Worm (Caenorhabditis elegans) whole organism, L4 larva: Measurements from ENCODE around the gene sra-38.

ENCODE experiments used
- D1046.2 ChIP-seq: fragments of 200-800 bp; sonication (Bioruptor generic); IDR thresholded peaks from 2 replicates; pipeline ENCODE4 v1.3.6; 2022; ENCODE audit warnings: missing genetic modification characterization, missing compliant biosample characterization
- F26F4.8 ChIP-seq: fragments of 200-800 bp; sonication (Bioruptor generic); conservative IDR thresholded peaks from 2 replicates; pipeline ENCODE4 v1.3.6; 2022; ENCODE audit warnings: missing genetic modification characterization, missing compliant biosample characterization
- F44E2.7 ChIP-seq: fragments of 200-800 bp; sonication (Bioruptor generic); IDR thresholded peaks from 2 replicates; pipeline ENCODE4 v2.1.2; 2022; ENCODE audit warnings: missing genetic modification characterization, missing compliant biosample characterization
- T26A8.4 ChIP-seq: fragments of 200-800 bp; sonication (Bioruptor generic); IDR thresholded peaks from 2 replicates; pipeline ENCODE4 v1.3.6; 2022; ENCODE audit warnings: missing genetic modification characterization, missing compliant biosample characterization
- Y5F2A.4 ChIP-seq: fragments of 200-800 bp; sonication (Bioruptor generic); optimal IDR thresholded peaks from 2 replicates; lab custom pipeline; 2018; ENCODE audit warnings: mild to moderate bottlenecking, missing genetic modification characterization, missing compliant biosample characterization
- Y75B8A.6 ChIP-seq: fragments of 200-800 bp; sonication (Bioruptor generic); IDR thresholded peaks from 2 replicates; pipeline ENCODE4 v1.3.6; 2022; ENCODE audit warnings: missing genetic modification reagents, missing genetic modification characterization, missing compliant biosample characterization
- ZK337.2 ChIP-seq: fragments of 200-800 bp; sonication (Bioruptor generic); IDR thresholded peaks from 2 replicates; pipeline ENCODE4 v1.3.6; 2022; ENCODE audit warnings: missing genetic modification reagents, missing genetic modification characterization, missing compliant biosample characterization
- ZK546.5 ChIP-seq, 2 experiments: sonication (generic microtip); optimal IDR thresholded peaks; 2 replicates each; lab custom pipeline; 2017; ENCODE audit warnings: missing biosample characterization in 2 of 2, missing genetic modification characterization in 2 of 2
- aly-2 ChIP-seq: sonication (generic microtip); optimal IDR thresholded peaks from 2 replicates; lab custom pipeline; 2018; ENCODE audit warnings: missing biosample characterization, missing genetic modification characterization
- arid-1 ChIP-seq: fragments of 200-800 bp; sonication (Bioruptor generic); conservative IDR thresholded peaks from 2 replicates; pipeline ENCODE4 v1.3.6; 2022; ENCODE audit warnings: missing genetic modification reagents, missing genetic modification characterization, missing compliant biosample characterization
- ceh-20 ChIP-seq: fragments of 200-800 bp; sonication (Bioruptor generic); IDR thresholded peaks from 2 replicates; pipeline ENCODE4 v1.3.6; 2022; ENCODE audit warnings: missing genetic modification reagents, missing genetic modification characterization, missing compliant biosample characterization
- ceh-44 ChIP-seq: fragments of 200-800 bp; sonication (Bioruptor generic); IDR thresholded peaks from 2 replicates; pipeline ENCODE4 v1.3.6; 2022; ENCODE audit warnings: missing genetic modification reagents, missing genetic modification characterization, missing compliant biosample characterization
- ceh-62 ChIP-seq: sonication (generic microtip); optimal IDR thresholded peaks from 2 replicates; lab custom pipeline; 2017; ENCODE audit warnings: missing biosample characterization, missing genetic modification characterization
- ces-1 ChIP-seq: fragments of 150-350 bp; sonication (generic microtip); optimal IDR thresholded peaks from 4 replicates; lab custom pipeline; 2014; ENCODE audit warnings: missing biosample characterization, missing genetic modification reagents, missing genetic modification characterization
- daf-8 ChIP-seq: fragments of 200-800 bp; sonication (Bioruptor generic); IDR thresholded peaks from 2 replicates; pipeline ENCODE4 v1.3.6; 2022; ENCODE audit warnings: missing genetic modification characterization, missing compliant biosample characterization
- dmd-8 ChIP-seq: fragments of 200-800 bp; sonication (Bioruptor generic); IDR thresholded peaks from 2 replicates; pipeline ENCODE4 v1.3.6; 2022; ENCODE audit warnings: missing genetic modification characterization, missing compliant biosample characterization
- dpl-1 ChIP-seq: fragments of 150-350 bp; optimal IDR thresholded peaks from 2 replicates; lab custom pipeline; 2014; ENCODE audit warnings: missing biosample characterization, missing genetic modification reagents, missing genetic modification characterization
- egl-27 ChIP-seq: sonication (generic microtip); optimal IDR thresholded peaks from 3 replicates; lab custom pipeline; 2017; ENCODE audit warnings: missing biosample characterization, missing genetic modification reagents, missing genetic modification characterization
- fkh-10 ChIP-seq: fragments of 150-350 bp; optimal IDR thresholded peaks from 2 replicates; lab custom pipeline; 2014; ENCODE audit warnings: missing biosample characterization, missing genetic modification reagents, missing genetic modification characterization
- fos-1 ChIP-seq: fragments of 150-350 bp; optimal IDR thresholded peaks from 2 replicates; lab custom pipeline; 2014; ENCODE audit warnings: missing biosample characterization, missing genetic modification characterization
- gei-8 ChIP-seq: fragments of 200-800 bp; sonication (Bioruptor generic); optimal IDR thresholded peaks from 2 replicates; lab custom pipeline; 2018; ENCODE audit warnings: mild to moderate bottlenecking, missing genetic modification characterization, missing compliant biosample characterization
- hlh-11 ChIP-seq: fragments of 200-800 bp; sonication (Bioruptor generic); optimal IDR thresholded peaks from 2 replicates; lab custom pipeline; 2018; ENCODE audit warnings: mild to moderate bottlenecking, missing genetic modification characterization, missing compliant biosample characterization
- hlh-30 ChIP-seq: sonication (generic microtip); optimal IDR thresholded peaks from 2 replicates; lab custom pipeline; 2017; ENCODE audit warnings: antibody characterized with exemption, mild to moderate bottlenecking, missing genetic modification characterization, missing compliant biosample characterization; ENCODE audit not compliant: insufficient read depth
- hmg-1.1 ChIP-seq: fragments of 200-800 bp; sonication (Bioruptor generic); IDR thresholded peaks from 2 replicates; pipeline ENCODE4 v1.3.6; 2022; ENCODE audit warnings: missing genetic modification reagents, missing genetic modification characterization, missing compliant biosample characterization
- lin-39 ChIP-seq: fragments of 150-350 bp; optimal IDR thresholded peaks from 2 replicates; lab custom pipeline; 2014; ENCODE audit warnings: missing biosample characterization, missing genetic modification reagents, missing genetic modification characterization
- lsy-2 ChIP-seq, 2 experiments: fragments of 150-350 bp in 1 of 2; sonication (generic microtip) in 1 of 2; optimal IDR thresholded peaks; 2 replicates each; lab custom pipeline; 2014 to 2017; ENCODE audit warnings: missing biosample characterization in 2 of 2, missing genetic modification characterization in 2 of 2
- madf-5 ChIP-seq, 2 experiments: fragments of 200-800 bp; sonication (Bioruptor generic); IDR thresholded peaks; 2 replicates each; pipeline ENCODE4 v1.3.6; 2022; ENCODE audit warnings: missing compliant biosample characterization in 2 of 2, missing genetic modification characterization in 2 of 2
- mdl-1 ChIP-seq, 2 experiments: fragments of 150-350 bp in 1 of 2; sonication (generic microtip) in 1 of 2; optimal IDR thresholded peaks; 2 replicates each; lab custom pipeline; 2014 to 2017; ENCODE audit warnings: missing biosample characterization in 2 of 2, missing genetic modification characterization in 2 of 2
- mdt-29 ChIP-seq: fragments of 200-800 bp; sonication (Bioruptor generic); IDR thresholded peaks from 2 replicates; pipeline ENCODE4 v1.3.6; 2022; ENCODE audit warnings: missing genetic modification reagents, missing genetic modification characterization, missing compliant biosample characterization
- mep-1 ChIP-seq: fragments of 150-350 bp; sonication (generic microtip); optimal IDR thresholded peaks from 3 replicates; lab custom pipeline; 2014; ENCODE audit warnings: missing biosample characterization, missing genetic modification characterization
- mes-2 ChIP-seq: sonication (generic microtip); optimal IDR thresholded peaks from 2 replicates; lab custom pipeline; 2016; ENCODE audit warnings: missing genotype, mild to moderate bottlenecking, missing genetic modification characterization, missing compliant biosample characterization; ENCODE audit not compliant: poor library complexity, severe bottlenecking
- mxl-3 ChIP-seq: fragments of 200-800 bp; sonication (Bioruptor generic); optimal IDR thresholded peaks from 2 replicates; lab custom pipeline; 2018; ENCODE audit warnings: mild to moderate bottlenecking, missing genetic modification characterization, missing compliant biosample characterization
- nhr-10 ChIP-seq: fragments of 150-350 bp; optimal IDR thresholded peaks from 2 replicates; lab custom pipeline; 2014; ENCODE audit warnings: missing biosample characterization, missing genetic modification characterization
- nhr-25 ChIP-seq: sonication (generic microtip); optimal IDR thresholded peaks from 2 replicates; lab custom pipeline; 2017; ENCODE audit warnings: missing genetic modification characterization, mild to moderate bottlenecking, missing compliant biosample characterization, antibody characterized with exemption, moderate library complexity, borderline replicate concordance; ENCODE audit not compliant: insufficient read depth
- nhr-48 ChIP-seq: sonication (generic microtip); optimal IDR thresholded peaks from 2 replicates; lab custom pipeline; 2016; ENCODE audit warnings: mild to moderate bottlenecking, missing genetic modification characterization, missing compliant biosample characterization
- nhr-6 ChIP-seq: fragments of 150-350 bp; optimal IDR thresholded peaks from 2 replicates; lab custom pipeline; 2014; ENCODE audit warnings: missing biosample characterization, missing genetic modification characterization
- nhr-76 ChIP-seq: fragments of 150-350 bp; optimal IDR thresholded peaks from 2 replicates; lab custom pipeline; 2014; ENCODE audit warnings: missing biosample characterization, missing genetic modification characterization
- pha-4 ChIP-seq, 2 experiments: fragments of 150-350 bp in 1 of 2; fragments of 200-800 bp in 1 of 2; sonication (Bioruptor generic) in 1 of 2; IDR thresholded peaks in 1 of 2; optimal IDR thresholded peaks in 1 of 2; 2 replicates each; pipeline versions ENCODE4 v1.3.6 to Lab custom; 2014 to 2022; ENCODE audit warnings: missing genetic modification characterization in 2 of 2, missing genetic modification reagents in 2 of 2, missing biosample characterization in 1 of 2, missing compliant biosample characterization in 1 of 2
- php-3 ChIP-seq: fragments of 200-800 bp; sonication (Bioruptor generic); IDR thresholded peaks from 2 replicates; pipeline ENCODE4 v1.3.6; 2022; ENCODE audit warnings: missing genetic modification reagents, missing genetic modification characterization, missing compliant biosample characterization
- rbr-2 ChIP-seq: sonication (generic microtip); optimal IDR thresholded peaks from 2 replicates; lab custom pipeline; 2016; ENCODE audit warnings: missing genotype, missing genetic modification characterization, missing compliant biosample characterization
- set-16 ChIP-seq: fragments of 200-800 bp; sonication (Bioruptor generic); IDR thresholded peaks from 2 replicates; pipeline ENCODE4 v1.3.6; 2022; ENCODE audit warnings: missing genetic modification reagents, missing genetic modification characterization, missing compliant biosample characterization
- snpc-1.2 ChIP-seq: fragments of 200-800 bp; sonication (Bioruptor generic); IDR thresholded peaks from 2 replicates; pipeline ENCODE4 v1.3.6; 2022; ENCODE audit warnings: missing genetic modification reagents, missing genetic modification characterization, missing compliant biosample characterization
- spr-3 ChIP-seq: fragments of 200-800 bp; sonication (Bioruptor generic); optimal IDR thresholded peaks from 2 replicates; lab custom pipeline; 2018; ENCODE audit warnings: mild to moderate bottlenecking, missing genetic modification characterization, missing compliant biosample characterization
- tag-97 ChIP-seq: fragments of 200-800 bp; sonication (Bioruptor generic); IDR thresholded peaks from 2 replicates; pipeline ENCODE4 v1.3.6; 2022; ENCODE audit warnings: missing genetic modification characterization, missing compliant biosample characterization
- unc-62 ChIP-seq, 3 experiments: fragments of 150-350 bp in 1 of 3; sonication (generic microtip); optimal IDR thresholded peaks in 2 of 3; peaks in 1 of 3; 1 replicate in 1 of 3; 2 replicates in 2 of 3; lab custom pipeline; 2014 to 2017; ENCODE audit warnings: missing biosample characterization in 3 of 3, missing genetic modification characterization in 3 of 3, missing genetic modification reagents in 3 of 3, missing genotype in 1 of 3
- zfp-2 ChIP-seq: sonication (generic microtip); optimal IDR thresholded peaks from 2 replicates; lab custom pipeline; 2016; ENCODE audit warnings: mild to moderate bottlenecking, missing genetic modification characterization, missing compliant biosample characterization
- zip-11 ChIP-seq: fragments of 200-800 bp; sonication (Bioruptor generic); IDR thresholded peaks from 2 replicates; pipeline ENCODE4 v1.3.6; 2022; ENCODE audit warnings: missing genetic modification characterization, missing compliant biosample characterization
- zip-2 ChIP-seq: fragments of 150-350 bp; optimal IDR thresholded peaks from 2 replicates; lab custom pipeline; 2014; ENCODE audit warnings: missing biosample characterization, missing genetic modification characterization
- ztf-11 ChIP-seq: fragments of 150-350 bp; optimal IDR thresholded peaks from 2 replicates; lab custom pipeline; 2014; ENCODE audit warnings: missing biosample characterization, missing genetic modification characterization

sra-38 gene

DNA sequence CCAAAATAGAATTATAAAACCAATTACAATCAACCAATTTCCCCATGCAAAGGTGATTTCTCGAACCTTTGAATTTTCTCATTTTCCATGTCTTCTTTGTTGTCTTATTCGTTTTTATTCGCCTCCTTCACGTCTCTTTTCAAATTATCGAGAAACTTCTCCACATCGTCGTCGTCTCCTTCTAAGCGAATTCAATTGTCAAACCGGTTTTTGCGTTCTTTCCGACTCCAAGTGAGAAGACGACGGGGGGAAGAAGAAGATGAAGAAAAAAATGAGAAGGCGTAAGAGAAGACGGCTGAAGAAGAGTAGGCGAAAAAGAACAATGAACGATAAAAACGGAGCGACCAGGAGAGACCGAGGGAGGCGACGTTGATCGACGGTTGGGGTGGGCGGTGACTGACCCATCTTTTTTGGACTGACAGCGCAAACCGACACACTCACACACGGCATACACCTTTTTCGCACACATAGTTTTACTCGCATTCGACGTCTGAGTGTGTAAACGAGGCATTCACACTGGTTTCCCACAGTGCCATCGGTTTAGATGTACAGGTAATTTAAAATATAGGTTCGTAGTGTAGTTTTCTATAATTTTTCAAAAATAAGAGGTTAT, 20.5 kb upstream of the sra-38 start (continued):
- TF ChIP-seq nhr-6, result no peak
- peak; percentile 9 for TF ChIP-seq nhr-10
- TF ChIP-seq unc-62 (GFP tag; optimal IDR thresholded peaks at IDR 0.05 in 1 of 2; lab: Kevin White, UChicago), result peak in 1 of 2 experiments; percentile 95
- TF ChIP-seq unc-62 (tag; optimal IDR thresholded peaks at IDR 0.05; lab: Kevin White, UChicago), result no peak
- no peak for TF ChIP-seq ZK337.2 (GFP tag; lab: Robert Waterston, UW)
- no peak for TF ChIP-seq spr-3
- TF ChIP-seq mdl-1 (tag; optimal IDR thresholded peaks at IDR 0.05; lab: Kevin White, UChicago), result peak in 1 of 2 experiments; percentile 25
- TF ChIP-seq D1046.2 (GFP tag; lab: Robert Waterston, UW), result no peak
- 0 out of 2 replicates have a peak, but pooled peaks have one; percentile 34 for TF ChIP-seq hmg-1.1 (GFP tag; lab: Robert Waterston, UW)
- TF ChIP-seq ZK546.5 (tag; optimal IDR thresholded peaks at IDR 0.05; lab: Kevin White, UChicago), result no peak
- peak; percentile 10 for TF ChIP-seq gei-8 (GFP tag; lab: Kevin White, UChicago)
- no peak for TF ChIP-seq php-3 (GFP tag; lab: Robert Waterston, UW)
- TF ChIP-seq ztf-11, result no peak
- TF ChIP-seq T26A8.4 (GFP tag; lab: Robert Waterston, UW), result peak; percentile 51; the same call in 1 of the 2 replicates
- TF ChIP-seq nhr-76, result no peak
- no peak for TF ChIP-seq snpc-1.2
- peak; percentile 35 for TF ChIP-seq hlh-30 (tag; lab: Kevin White, UChicago)
- TF ChIP-seq zip-2 (tag; lab: Kevin White, UChicago), result no peak
- TF ChIP-seq lsy-2 (tag; optimal IDR thresholded peaks at IDR 0.05; lab: Kevin White, UChicago), result peak in 1 of 2 experiments; percentile 46
- TF ChIP-seq dmd-8 (GFP tag; lab: Robert Waterston, UW), result no peak
- no peak for TF ChIP-seq zfp-2 (tag; lab: Kevin White, UChicago)
- no peak for TF ChIP-seq arid-1 (GFP tag; lab: Robert Waterston, UW)
- peak; percentile 26 for TF ChIP-seq nhr-48 (tag; lab: Kevin White, UChicago)
- TF ChIP-seq Y5F2A.4 (GFP tag; lab: Kevin White, UChicago), result no peak
- TF ChIP-seq set-16 (GFP tag; lab: Robert Waterston, UW), result peak; percentile 47
- TF ChIP-seq ceh-62 (tag; lab: Kevin White, UChicago), result no peak
- no peak for TF ChIP-seq fos-1
- peak; percentile 32 for TF ChIP-seq fkh-10
- TF ChIP-seq F26F4.8, result no peak
- no peak for TF ChIP-seq madf-5 (GFP tag; IDR thresholded peaks at IDR 0.05; lab: Robert Waterston, UW)
- peak; percentile 57 for TF ChIP-seq rbr-2 (tag; lab: Kevin White, UChicago)
- TF ChIP-seq mdt-29 (GFP tag; lab: Robert Waterston, UW), result peak; percentile 62; the same call in 1 of the 2 replicates
- TF ChIP-seq hlh-11 (tag; lab: Kevin White, UChicago), result peak; percentile 77
- peak; percentile 29 for TF ChIP-seq dpl-1
- peak; percentile 74 for TF ChIP-seq mep-1 (tag; lab: Kevin White, UChicago)
- no peak for TF ChIP-seq lin-39 (tag; lab: Kevin White, UChicago)
- TF ChIP-seq Y75B8A.6, result 0 out of 2 replicates have a peak, but pooled peaks have one; percentile 47
- no peak for TF ChIP-seq mes-2 (tag; lab: Kevin White, UChicago)
- TF ChIP-seq daf-8, result no peak
- TF ChIP-seq egl-27 (tag; lab: Kevin White, UChicago), result no peak
- no peak for TF ChIP-seq zip-11 (GFP tag; lab: Robert Waterston, UW)
- TF ChIP-seq nhr-25, result peak; percentile 68
- TF ChIP-seq F44E2.7 (GFP tag; lab: Robert Waterston, UW), result no peak
- no peak for TF ChIP-seq ceh-20 (GFP tag; lab: Robert Waterston, UW)
- peak; percentile 57 for TF ChIP-seq mxl-3 (GFP tag; lab: Kevin White, UChicago)
- TF ChIP-seq ceh-44 (GFP tag; lab: Robert Waterston, UW), result no peak
- no peak for TF ChIP-seq tag-97
- peak; percentile 11 for TF ChIP-seq ces-1 (GFP tag; lab: Kevin White, UChicago)
- no peak for TF ChIP-seq aly-2 (tag; lab: Kevin White, UChicago)
- TF ChIP-seq pha-4 (GFP tag; IDR thresholded peaks at IDR 0.05; lab: Robert Waterston, UW), result no peak
- TF ChIP-seq pha-4 (tag; optimal IDR thresholded peaks at IDR 0.05; lab: Kevin White, UChicago), result no peak
